Worm (Caenorhabditis elegans) whole organism, L4 larva: ENCODE data around the gene irld-44.

ENCODE experiments used
- egl-27 ChIP-seq: sonication (generic microtip); optimal IDR thresholded peaks from 3 replicates; lab custom pipeline; 2017; ENCODE audit warnings: missing biosample characterization, missing genetic modification reagents, missing genetic modification characterization
- fkh-10 ChIP-seq: fragments of 150-350 bp; optimal IDR thresholded peaks from 2 replicates; lab custom pipeline; 2014; ENCODE audit warnings: missing biosample characterization, missing genetic modification reagents, missing genetic modification characterization
- pqm-1 ChIP-seq: sonication (generic microtip); optimal IDR thresholded peaks from 2 replicates; lab custom pipeline; 2017; ENCODE audit warnings: missing biosample characterization, missing genetic modification characterization

- TF ChIP-seq pqm-1 (tag; lab: Kevin White, UChicago) (peak; percentile 79), fkh-10 (GFP tag; lab: Kevin White, UChicago) (no peak), egl-27 (tag; lab: Kevin White, UChicago) (no peak)
These were observed 43.4 kb upstream of the irld-44 start, which contains the start of gene nhr-178 for ce11 chrV:1607790-1608189.
